Fruit fly (Drosophila melanogaster) whole organism, embryonic: ENCODE results near the gene TwdlC.

ENCODE experiments used
- Atf6 ChIP-seq: fragments of 200-800 bp; sonication (Bioruptor generic); IDR thresholded peaks from 2 replicates; pipeline ENCODE4 v1.3.6; 2022; ENCODE audit warnings: missing biosample characterization, missing genetic modification characterization
- CG11247 ChIP-seq: fragments of 200-800 bp; sonication (Bioruptor generic); IDR thresholded peaks from 2 replicates; pipeline ENCODE4 v1.3.6; 2022; ENCODE audit warnings: missing biosample characterization, missing genetic modification characterization
- CG11456 ChIP-seq: fragments of 200-800 bp; sonication (Bioruptor generic); IDR thresholded peaks from 3 replicates; pipeline ENCODE4 v1.3.6; 2022; ENCODE audit warnings: missing biosample characterization, missing genetic modification characterization
- CG12155 ChIP-seq: fragments of 200-800 bp; sonication (Bioruptor generic); optimal IDR thresholded peaks from 3 replicates; lab custom pipeline; 2016; ENCODE audit warnings: missing biosample characterization, missing genetic modification characterization
- CG12219 ChIP-seq: fragments of 200-800 bp; sonication (Bioruptor generic); optimal IDR thresholded peaks from 3 replicates; lab custom pipeline; 2018; ENCODE audit warnings: missing biosample characterization, mild to moderate bottlenecking, missing genetic modification characterization
- CG1233 ChIP-seq: fragments of 200-800 bp; sonication (Bioruptor generic); optimal IDR thresholded peaks from 4 replicates; lab custom pipeline; 2018; ENCODE audit warnings: missing biosample characterization, mild to moderate bottlenecking, missing genetic modification characterization
- CG12659 ChIP-seq: fragments of 200-800 bp; sonication (Bioruptor generic); optimal IDR thresholded peaks from 3 replicates; lab custom pipeline; 2017; ENCODE audit warnings: mild to moderate bottlenecking, missing biosample characterization, missing genetic modification reagents, missing genetic modification characterization
- CG13624 ChIP-seq: fragments of 200-800 bp; sonication (Bioruptor generic); optimal IDR thresholded peaks from 2 replicates; lab custom pipeline; 2016; ENCODE audit warnings: missing biosample characterization, missing genetic modification characterization
- CG16779 ChIP-seq: fragments of 200-800 bp; sonication (Bioruptor generic); IDR thresholded peaks from 2 replicates; pipeline ENCODE4 v1.3.6; 2022; ENCODE audit warnings: missing biosample characterization, missing genetic modification characterization
- CG17802 ChIP-seq: fragments of 200-800 bp; sonication (Bioruptor generic); optimal IDR thresholded peaks from 2 replicates; lab custom pipeline; 2018; ENCODE audit warnings: missing biosample characterization, mild to moderate bottlenecking, missing genetic modification characterization, moderate library complexity
- CG2202 ChIP-seq: fragments of 200-800 bp; sonication (Bioruptor generic); optimal IDR thresholded peaks from 2 replicates; lab custom pipeline; 2018; ENCODE audit warnings: missing biosample characterization, mild to moderate bottlenecking, missing genetic modification characterization
- CG3281 ChIP-seq: fragments of 200-800 bp; sonication (Bioruptor generic); optimal IDR thresholded peaks from 3 replicates; lab custom pipeline; 2017; ENCODE audit warnings: missing biosample characterization, mild to moderate bottlenecking, missing genetic modification characterization
- CG33213 ChIP-seq: fragments of 200-800 bp; sonication (Bioruptor generic); optimal IDR thresholded peaks from 3 replicates; lab custom pipeline; 2016; ENCODE audit warnings: missing biosample characterization, missing genetic modification characterization
- CG42726 ChIP-seq: fragments of 200-800 bp; sonication (Bioruptor generic); IDR thresholded peaks from 2 replicates; pipeline ENCODE4 v1.3.6; 2022; ENCODE audit warnings: missing biosample characterization, missing genetic modification characterization; ENCODE audit not compliant: partially characterized antibody
- CG6791 ChIP-seq: fragments of 200-800 bp; sonication (Bioruptor generic); IDR thresholded peaks from 3 replicates; pipeline ENCODE4 v1.3.6; 2022; ENCODE audit warnings: missing biosample characterization, missing genetic modification characterization; ENCODE audit not compliant: partially characterized antibody
- CG6854 ChIP-seq: fragments of 200-800 bp; sonication (Bioruptor generic); optimal IDR thresholded peaks from 3 replicates; lab custom pipeline; 2017; ENCODE audit warnings: missing biosample characterization, mild to moderate bottlenecking, missing genetic modification characterization
- CG7556 ChIP-seq: fragments of 200-800 bp; sonication (Bioruptor generic); optimal IDR thresholded peaks from 2 replicates; lab custom pipeline; 2017; ENCODE audit warnings: missing biosample characterization, mild to moderate bottlenecking, missing genetic modification characterization
- CG7839 ChIP-seq: fragments of 200-800 bp; sonication (Bioruptor generic); optimal IDR thresholded peaks from 3 replicates; lab custom pipeline; 2018; ENCODE audit warnings: missing biosample characterization, mild to moderate bottlenecking, missing genetic modification characterization, moderate library complexity
- CG8359 ChIP-seq: fragments of 200-800 bp; sonication (Bioruptor generic); optimal IDR thresholded peaks from 2 replicates; lab custom pipeline; 2017; ENCODE audit warnings: missing biosample characterization, mild to moderate bottlenecking, missing genetic modification characterization, borderline replicate concordance
- CG9817 ChIP-seq: fragments of 200-800 bp; sonication (Bioruptor generic); optimal IDR thresholded peaks from 2 replicates; lab custom pipeline; 2018; ENCODE audit warnings: missing biosample characterization, mild to moderate bottlenecking, missing genetic modification characterization, moderate library complexity
- CHES-1-like ChIP-seq: fragments of 200-800 bp; sonication (Bioruptor generic); optimal IDR thresholded peaks from 2 replicates; lab custom pipeline; 2016; ENCODE audit warnings: missing biosample characterization, missing genetic modification characterization
- CTCF ChIP-seq: fragments of 200-800 bp; sonication (Bioruptor generic); optimal IDR thresholded peaks from 2 replicates; lab custom pipeline; 2017; ENCODE audit warnings: missing biosample characterization, mild to moderate bottlenecking, missing genetic modification characterization, moderate library complexity
- D19B ChIP-seq: fragments of 200-800 bp; sonication (Bioruptor generic); optimal IDR thresholded peaks from 2 replicates; lab custom pipeline; 2017; ENCODE audit warnings: missing biosample characterization, mild to moderate bottlenecking, missing genetic modification characterization
- Dp ChIP-seq: fragments of 200-800 bp; sonication (Bioruptor generic); optimal IDR thresholded peaks from 2 replicates; lab custom pipeline; 2018; ENCODE audit warnings: missing biosample characterization, mild to moderate bottlenecking, missing genetic modification characterization, moderate library complexity
- Drgx ChIP-seq: fragments of 200-800 bp; sonication (Bioruptor generic); IDR thresholded peaks from 2 replicates; pipeline ENCODE4 v1.3.6; 2022; ENCODE audit warnings: missing biosample characterization, missing genetic modification characterization
- Ets97D ChIP-seq: fragments of 200-800 bp; sonication (Bioruptor generic); optimal IDR thresholded peaks from 3 replicates; lab custom pipeline; 2016; ENCODE audit warnings: missing biosample characterization, missing genetic modification characterization
- H2.0 ChIP-seq: fragments of 200-800 bp; sonication (Bioruptor generic); IDR thresholded peaks from 2 replicates; pipeline ENCODE4 v1.3.6; 2022; ENCODE audit warnings: missing biosample characterization, missing genetic modification characterization
- Hand ChIP-seq: fragments of 200-800 bp; sonication (Bioruptor generic); optimal IDR thresholded peaks from 2 replicates; lab custom pipeline; 2017; ENCODE audit warnings: mild to moderate bottlenecking, missing biosample characterization, missing genetic modification reagents, missing genetic modification characterization
- Hr3 ChIP-seq: fragments of 200-800 bp; sonication (Bioruptor generic); optimal IDR thresholded peaks from 3 replicates; lab custom pipeline; 2016; ENCODE audit warnings: missing biosample characterization, missing genetic modification characterization
- Hsf ChIP-seq: fragments of 200-800 bp; sonication (Bioruptor generic); optimal IDR thresholded peaks from 3 replicates; lab custom pipeline; 2016; ENCODE audit warnings: missing biosample characterization, missing genetic modification characterization
- Kr ChIP-seq: fragments of 200-800 bp; sonication (Bioruptor generic); optimal IDR thresholded peaks from 2 replicates; lab custom pipeline; 2017; ENCODE audit warnings: missing biosample characterization, mild to moderate bottlenecking, missing genetic modification characterization
- Med ChIP-seq: fragments of 200-800 bp; sonication (Bioruptor generic); peaks from one replicate; lab custom pipeline; 2016; ENCODE audit warnings: missing biosample characterization, missing genetic modification characterization, mild to moderate bottlenecking, inconsistent platforms, moderate library complexity
- Myb ChIP-seq: fragments of 200-800 bp; sonication (Bioruptor generic); optimal IDR thresholded peaks from 2 replicates; lab custom pipeline; 2016; ENCODE audit warnings: missing biosample characterization, missing genetic modification characterization
- NFAT ChIP-seq: fragments of 200-800 bp; sonication (Bioruptor generic); IDR thresholded peaks from 2 replicates; pipeline ENCODE4 v1.3.6; 2022; ENCODE audit warnings: missing biosample characterization, missing genetic modification characterization
- Poxn ChIP-seq: fragments of 200-800 bp; sonication (Bioruptor generic); IDR thresholded peaks from 2 replicates; pipeline ENCODE4 v1.3.6; 2022; ENCODE audit warnings: missing biosample characterization, missing genetic modification characterization
- Ssrp ChIP-seq: fragments of 200-800 bp; sonication (Bioruptor generic); optimal IDR thresholded peaks from 2 replicates; lab custom pipeline; 2018; ENCODE audit warnings: missing biosample characterization, mild to moderate bottlenecking, missing genetic modification characterization, moderate library complexity
- amos ChIP-seq: fragments of 200-800 bp; sonication (Bioruptor generic); IDR thresholded peaks from 2 replicates; pipeline ENCODE4 v1.3.6; 2022; ENCODE audit warnings: missing biosample characterization, missing genetic modification characterization; ENCODE audit not compliant: partially characterized antibody
- ara ChIP-seq: fragments of 200-800 bp; sonication (Bioruptor generic); IDR thresholded peaks from 2 replicates; pipeline ENCODE4 v1.3.6; 2022; ENCODE audit warnings: missing biosample characterization, missing genetic modification characterization
- az2 ChIP-seq: fragments of 200-800 bp; sonication (Bioruptor generic); optimal IDR thresholded peaks from 3 replicates; lab custom pipeline; 2016; ENCODE audit warnings: missing biosample characterization, missing genetic modification characterization
- bowl ChIP-seq: fragments of 200-800 bp; sonication (Bioruptor generic); IDR thresholded peaks from 2 replicates; pipeline ENCODE4 v1.3.6; 2022; ENCODE audit warnings: missing biosample characterization, missing genetic modification characterization
- corto ChIP-seq: fragments of 200-800 bp; sonication (Bioruptor generic); optimal IDR thresholded peaks from 2 replicates; lab custom pipeline; 2016; ENCODE audit warnings: missing biosample characterization, mild to moderate bottlenecking, missing genetic modification characterization, moderate library complexity
- crc ChIP-seq: fragments of 200-800 bp; sonication (Bioruptor generic); optimal IDR thresholded peaks from 2 replicates; lab custom pipeline; 2016; ENCODE audit warnings: missing biosample characterization, missing genetic modification characterization
- fd102C ChIP-seq: fragments of 200-800 bp; sonication (Bioruptor generic); optimal IDR thresholded peaks from 2 replicates; lab custom pipeline; 2018; ENCODE audit warnings: missing biosample characterization, mild to moderate bottlenecking, missing genetic modification characterization, moderate library complexity
- gro ChIP-seq: fragments of 200-800 bp; sonication (Bioruptor generic); optimal IDR thresholded peaks from 2 replicates; lab custom pipeline; 2016; ENCODE audit warnings: missing biosample characterization, missing genetic modification characterization
- gsb ChIP-seq: fragments of 200-800 bp; sonication (Bioruptor generic); IDR thresholded peaks from 2 replicates; pipeline ENCODE4 v1.3.6; 2022; ENCODE audit warnings: missing biosample characterization, missing genetic modification characterization
- ken ChIP-seq: fragments of 200-800 bp; sonication (Bioruptor generic); IDR thresholded peaks from 3 replicates; pipeline ENCODE4 v1.3.6; 2022; ENCODE audit warnings: missing biosample characterization, missing genetic modification characterization
- mirr ChIP-seq: fragments of 200-800 bp; sonication (Bioruptor generic); optimal IDR thresholded peaks from 3 replicates; lab custom pipeline; 2018; ENCODE audit warnings: missing biosample characterization, mild to moderate bottlenecking, missing genetic modification characterization
- pfk ChIP-seq: fragments of 200-800 bp; sonication (Bioruptor generic); optimal IDR thresholded peaks from 2 replicates; lab custom pipeline; 2018; ENCODE audit warnings: missing biosample characterization, mild to moderate bottlenecking, missing genetic modification characterization, moderate library complexity
- run ChIP-seq: fragments of 200-800 bp; sonication (Bioruptor generic); optimal IDR thresholded peaks from 3 replicates; lab custom pipeline; 2018; ENCODE audit warnings: missing biosample characterization, mild to moderate bottlenecking, missing genetic modification characterization
- shn ChIP-seq: fragments of 200-800 bp; sonication (Bioruptor generic); optimal IDR thresholded peaks from 3 replicates; lab custom pipeline; 2016; ENCODE audit warnings: missing biosample characterization, missing genetic modification characterization
- slp2 ChIP-seq: fragments of 200-800 bp; sonication (Bioruptor generic); optimal IDR thresholded peaks from 2 replicates; lab custom pipeline; 2016; ENCODE audit warnings: missing biosample characterization, missing genetic modification characterization
- trh ChIP-seq: fragments of 200-800 bp; sonication (Bioruptor generic); optimal IDR thresholded peaks from 2 replicates; lab custom pipeline; 2016; ENCODE audit warnings: missing biosample characterization, missing genetic modification characterization

The TwdlC gene

dm6 chr3R:26966794-26967323 is 27.8 kb upstream of the TwdlC start, which contains the start of gene CG5521 (continued):
- TF ChIP-seq Hsf: no peak
- no peak for TF ChIP-seq CG9817 (tag; lab: Kevin White, UChicago)
- TF ChIP-seq CG8359 (GFP tag; lab: Kevin White, UChicago): no peak
- no peak for TF ChIP-seq ken
- no peak for TF ChIP-seq trh (GFP tag; lab: Kevin White, UChicago)
- no peak for TF ChIP-seq Drgx (GFP tag; lab: Robert Waterston, UW)
- TF ChIP-seq CG1233 (GFP tag; lab: Kevin White, UChicago): no peak
- no peak for TF ChIP-seq mirr (GFP tag; lab: Kevin White, UChicago)
- TF ChIP-seq pfk: no peak
- TF ChIP-seq CG11247 (GFP tag; lab: Robert Waterston, UW): no peak
- no peak for TF ChIP-seq CG6791
- TF ChIP-seq H2.0: no peak
- no peak for TF ChIP-seq slp2 (GFP tag; lab: Kevin White, UChicago)
- no peak for TF ChIP-seq Ets97D
- no peak for TF ChIP-seq CTCF
- peak; percentile 34 for TF ChIP-seq CG12659 (GFP tag; lab: Kevin White, UChicago)
- peak; percentile 7 for TF ChIP-seq CG7839 (tag; lab: Kevin White, UChicago)
- TF ChIP-seq Myb (GFP tag; lab: Kevin White, UChicago): peak; percentile 88
- no peak for TF ChIP-seq run (tag; lab: Kevin White, UChicago)
- TF ChIP-seq CG11456: no peak
- TF ChIP-seq Poxn: no peak
- TF ChIP-seq Atf6 (GFP tag; lab: Robert Waterston, UW): no peak
- TF ChIP-seq shn: no peak
- no peak for TF ChIP-seq bowl (GFP tag; lab: Robert Waterston, UW)
- no peak for TF ChIP-seq az2 (GFP tag; lab: Kevin White, UChicago)
- peak; percentile 63 for TF ChIP-seq CG42726 (GFP tag; lab: Robert Waterston, UW)
- peak; percentile 30 for TF ChIP-seq CG3281 (GFP tag; lab: Kevin White, UChicago)
- TF ChIP-seq ara (GFP tag; lab: Robert Waterston, UW): 0 out of 2 replicates have a peak, but pooled peaks have one; percentile 24
- peak; percentile 10 for TF ChIP-seq Dp (GFP tag; lab: Kevin White, UChicago)
- no peak for TF ChIP-seq CG7556 (GFP tag; lab: Kevin White, UChicago)
- TF ChIP-seq crc (GFP tag; lab: Kevin White, UChicago): no peak
- TF ChIP-seq gsb (GFP tag; lab: Robert Waterston, UW): no peak
- no peak for TF ChIP-seq CG6854
- no peak for TF ChIP-seq gro (GFP tag; lab: Kevin White, UChicago)
- TF ChIP-seq CG16779 (GFP tag; lab: Robert Waterston, UW): no peak
- TF ChIP-seq fd102C: no peak
- no peak for TF ChIP-seq Kr
- no peak for TF ChIP-seq CG12155 (GFP tag; lab: Kevin White, UChicago)
- TF ChIP-seq Med (GFP tag; lab: Kevin White, UChicago): peak; percentile 67
- no peak for TF ChIP-seq CG33213 (GFP tag; lab: Kevin White, UChicago)
- TF ChIP-seq CG17802 (tag; lab: Kevin White, UChicago): no peak
- no peak for TF ChIP-seq Ssrp (tag; lab: Kevin White, UChicago)
- TF ChIP-seq CHES-1-like: peak; percentile 11
- TF ChIP-seq CG2202 (tag; lab: Kevin White, UChicago): no peak
- TF ChIP-seq Hand (GFP tag; lab: Kevin White, UChicago): no peak
- TF ChIP-seq CG13624 (GFP tag; lab: Kevin White, UChicago): peak; percentile 63
- TF ChIP-seq CG12219 (GFP tag; lab: Kevin White, UChicago): no peak
- peak; percentile 78; the same call in 1 of the 2 replicates for TF ChIP-seq amos (GFP tag; lab: Robert Waterston, UW)
- TF ChIP-seq Hr3 (GFP tag; lab: Kevin White, UChicago): no peak
- TF ChIP-seq NFAT: no peak
- TF ChIP-seq D19B (GFP tag; lab: Kevin White, UChicago): no peak
- no peak for TF ChIP-seq corto (GFP tag; lab: Kevin White, UChicago)
